Fruit fly (Drosophila melanogaster) whole organism, embryonic: ENCODE results near the gene Sas-4.

Experiments used
- Adf1 ChIP-seq: fragments of 200-800 bp; sonication (Bioruptor generic); IDR thresholded peaks from 2 replicates; pipeline ENCODE4 v1.3.6; 2022; ENCODE audit warnings: missing biosample characterization, missing genetic modification characterization
- Atf6 ChIP-seq: fragments of 200-800 bp; sonication (Bioruptor generic); IDR thresholded peaks from 2 replicates; pipeline ENCODE4 v1.3.6; 2022; ENCODE audit warnings: missing biosample characterization, missing genetic modification characterization
- BEAF-32 ChIP-seq: fragments of 200-800 bp; sonication (Bioruptor generic); optimal IDR thresholded peaks from 3 replicates; lab custom pipeline; 2017; ENCODE audit warnings: missing biosample characterization, missing genetic modification characterization, mild to moderate bottlenecking, moderate library complexity, missing genetic modification reagents
- CG10366 ChIP-seq: fragments of 200-800 bp; sonication (Bioruptor generic); IDR thresholded peaks from 2 replicates; pipeline ENCODE4 v1.3.6; 2022; ENCODE audit warnings: missing biosample characterization, missing genetic modification characterization
- CG10543 ChIP-seq: fragments of 200-800 bp; sonication (Bioruptor generic); optimal IDR thresholded peaks from 3 replicates; lab custom pipeline; 2017; ENCODE audit warnings: missing biosample characterization, mild to moderate bottlenecking, missing genetic modification characterization, moderate library complexity
- CG10979 ChIP-seq: fragments of 200-800 bp; sonication (Bioruptor generic); optimal IDR thresholded peaks from 2 replicates; lab custom pipeline; 2018; ENCODE audit warnings: missing biosample characterization, mild to moderate bottlenecking, missing genetic modification characterization, moderate library complexity
- CG11247 ChIP-seq: fragments of 200-800 bp; sonication (Bioruptor generic); IDR thresholded peaks from 2 replicates; pipeline ENCODE4 v1.3.6; 2022; ENCODE audit warnings: missing biosample characterization, missing genetic modification characterization
- CG12659 ChIP-seq: fragments of 200-800 bp; sonication (Bioruptor generic); optimal IDR thresholded peaks from 3 replicates; lab custom pipeline; 2017; ENCODE audit warnings: mild to moderate bottlenecking, missing biosample characterization, missing genetic modification reagents, missing genetic modification characterization
- CG15479 ChIP-seq: fragments of 200-800 bp; sonication (Bioruptor generic); optimal IDR thresholded peaks from 3 replicates; lab custom pipeline; 2019; ENCODE audit warnings: missing biosample characterization, mild to moderate bottlenecking, missing genetic modification characterization, moderate library complexity
- CG1602 ChIP-seq: fragments of 200-800 bp; sonication (Bioruptor generic); optimal IDR thresholded peaks from 3 replicates; lab custom pipeline; 2016; ENCODE audit warnings: missing biosample characterization, missing genetic modification characterization
- CG1832 ChIP-seq: fragments of 200-800 bp; sonication (Bioruptor generic); optimal IDR thresholded peaks from 2 replicates; lab custom pipeline; 2017; ENCODE audit warnings: missing biosample characterization, mild to moderate bottlenecking, missing genetic modification characterization, inconsistent platforms
- CG2129 ChIP-seq: fragments of 200-800 bp; sonication (Bioruptor generic); IDR thresholded peaks from 2 replicates; pipeline ENCODE4 v1.3.6; 2022; ENCODE audit warnings: missing biosample characterization, missing genetic modification characterization; ENCODE audit not compliant: partially characterized antibody
- CG32532 ChIP-seq: fragments of 200-800 bp; sonication (Bioruptor generic); IDR thresholded peaks from 2 replicates; pipeline ENCODE4 v1.3.6; 2022; ENCODE audit warnings: missing biosample characterization, missing genetic modification characterization
- CG33213 ChIP-seq: fragments of 200-800 bp; sonication (Bioruptor generic); optimal IDR thresholded peaks from 3 replicates; lab custom pipeline; 2016; ENCODE audit warnings: missing biosample characterization, missing genetic modification characterization
- CG4617 ChIP-seq: fragments of 200-800 bp; sonication (Bioruptor generic); optimal IDR thresholded peaks from 3 replicates; lab custom pipeline; 2016; ENCODE audit warnings: missing biosample characterization, missing genetic modification characterization, borderline replicate concordance
- CG7745 ChIP-seq: fragments of 200-800 bp; sonication (Bioruptor generic); optimal IDR thresholded peaks from 2 replicates; lab custom pipeline; 2018; ENCODE audit warnings: missing biosample characterization, mild to moderate bottlenecking, missing genetic modification characterization, moderate library complexity
- CG8924 ChIP-seq: fragments of 200-800 bp; optimal IDR thresholded peaks from 3 replicates; lab custom pipeline; 2019; ENCODE audit warnings: missing biosample characterization, mild to moderate bottlenecking, missing genetic modification characterization, moderate library complexity
- CG9932 ChIP-seq: fragments of 200-800 bp; sonication (Bioruptor generic); IDR thresholded peaks from 2 replicates; pipeline ENCODE4 v1.3.6; 2022; ENCODE audit warnings: missing biosample characterization, missing genetic modification characterization
- D ChIP-seq, 2 experiments: fragments of 200-800 bp in 1 of 2; fragments of >200 bp in 1 of 2; sonication (Bioruptor generic) in 1 of 2; optimal IDR thresholded peaks; 2 replicates in 1 of 2; 3 replicates in 1 of 2; lab custom pipeline; 2017; ENCODE audit warnings: mild to moderate bottlenecking in 1 of 2, missing biosample characterization in 1 of 2, missing genetic modification characterization in 1 of 2, missing genetic modification reagents in 1 of 2
- Dfd ChIP-seq, 2 experiments: fragments of >200 bp; optimal IDR thresholded peaks; 2 replicates each; lab custom pipeline; 2017; ENCODE audit warnings: missing biosample characterization in 2 of 2, missing genetic modification characterization in 2 of 2
- Dip3 ChIP-seq: fragments of 200-800 bp; sonication (Bioruptor generic); optimal IDR thresholded peaks from 3 replicates; lab custom pipeline; 2016; ENCODE audit warnings: missing biosample characterization, missing genetic modification characterization
- E2f2 ChIP-seq: fragments of 200-800 bp; sonication (Bioruptor generic); IDR thresholded peaks from 2 replicates; pipeline ENCODE4 v1.3.6; 2022; ENCODE audit warnings: missing biosample characterization, missing genetic modification characterization
- H2.0 ChIP-seq: fragments of 200-800 bp; sonication (Bioruptor generic); IDR thresholded peaks from 2 replicates; pipeline ENCODE4 v1.3.6; 2022; ENCODE audit warnings: missing biosample characterization, missing genetic modification characterization
- HmgZ ChIP-seq: fragments of 200-800 bp; sonication (Bioruptor generic); optimal IDR thresholded peaks from 2 replicates; lab custom pipeline; 2018; ENCODE audit warnings: missing biosample characterization, mild to moderate bottlenecking, missing genetic modification characterization
- Hr78 ChIP-seq, 2 experiments: fragments of 200-800 bp in 1 of 2; fragments of >200 bp in 1 of 2; sonication (Bioruptor generic) in 1 of 2; optimal IDR thresholded peaks; 2 replicates each; lab custom pipeline; 2017 to 2019; ENCODE audit warnings: missing biosample characterization in 2 of 2, missing genetic modification characterization in 2 of 2, mild to moderate bottlenecking in 1 of 2, moderate library complexity in 1 of 2
- Lim3 ChIP-seq: fragments of 200-800 bp; sonication (Bioruptor generic); IDR thresholded peaks from 2 replicates; pipeline ENCODE4 v1.3.6; 2022; ENCODE audit warnings: missing biosample characterization, missing genetic modification characterization
- Opbp ChIP-seq: fragments of 200-800 bp; sonication (Bioruptor generic); IDR thresholded peaks from 3 replicates; pipeline ENCODE4 v1.3.6; 2022; ENCODE audit warnings: missing biosample characterization, missing genetic modification characterization; ENCODE audit not compliant: partially characterized antibody
- Spps ChIP-seq: fragments of 200-800 bp; sonication (Bioruptor generic); optimal IDR thresholded peaks from 2 replicates; lab custom pipeline; 2018; ENCODE audit warnings: missing biosample characterization, mild to moderate bottlenecking, missing genetic modification characterization
- TFAM ChIP-seq: fragments of 200-800 bp; sonication (Bioruptor generic); optimal IDR thresholded peaks from 2 replicates; lab custom pipeline; 2017; ENCODE audit warnings: missing biosample characterization, missing genetic modification characterization, inconsistent platforms
- Taf1 ChIP-seq: fragments of 200-800 bp; sonication (Bioruptor generic); IDR thresholded peaks from 2 replicates; pipeline ENCODE4 v1.3.6; 2022; ENCODE audit warnings: missing biosample characterization, missing genetic modification characterization
- Xrp1 ChIP-seq: fragments of 200-800 bp; sonication (Bioruptor generic); IDR thresholded peaks from 2 replicates; pipeline ENCODE4 v1.3.6; 2022; ENCODE audit warnings: missing biosample characterization, missing genetic modification characterization
- ara ChIP-seq: fragments of 200-800 bp; sonication (Bioruptor generic); IDR thresholded peaks from 2 replicates; pipeline ENCODE4 v1.3.6; 2022; ENCODE audit warnings: missing biosample characterization, missing genetic modification characterization
- ash1 ChIP-seq: fragments of 200-800 bp; sonication (Bioruptor generic); optimal IDR thresholded peaks from 2 replicates; lab custom pipeline; 2018; ENCODE audit warnings: missing biosample characterization, mild to moderate bottlenecking, missing genetic modification characterization
- corto ChIP-seq: fragments of 200-800 bp; sonication (Bioruptor generic); optimal IDR thresholded peaks from 2 replicates; lab custom pipeline; 2016; ENCODE audit warnings: missing biosample characterization, mild to moderate bottlenecking, missing genetic modification characterization, moderate library complexity
- dati ChIP-seq: fragments of 200-800 bp; sonication (Bioruptor generic); IDR thresholded peaks from 2 replicates; pipeline ENCODE4 v1.3.6; 2022; ENCODE audit warnings: missing biosample characterization, missing genetic modification characterization
- eve ChIP-seq, 2 experiments: fragments of >200 bp; optimal IDR thresholded peaks; 2 replicates each; lab custom pipeline; 2017; ENCODE audit warnings: missing biosample characterization in 2 of 2, missing genetic modification characterization in 2 of 2
- fd64A ChIP-seq: fragments of 200-800 bp; sonication (Bioruptor generic); optimal IDR thresholded peaks from 3 replicates; lab custom pipeline; 2018; ENCODE audit warnings: missing biosample characterization, mild to moderate bottlenecking, missing genetic modification characterization
- gcm2 ChIP-seq: fragments of 200-800 bp; sonication (Bioruptor generic); optimal IDR thresholded peaks from 2 replicates; lab custom pipeline; 2016; ENCODE audit warnings: missing biosample characterization, missing genetic modification characterization
- h ChIP-seq: fragments of >200 bp; optimal IDR thresholded peaks from 2 replicates; lab custom pipeline; 2017
- her ChIP-seq: fragments of 200-800 bp; sonication (Bioruptor generic); optimal IDR thresholded peaks from 2 replicates; lab custom pipeline; 2016; ENCODE audit warnings: missing biosample characterization, missing genetic modification characterization
- inv ChIP-seq: fragments of 200-800 bp; sonication (Bioruptor generic); IDR thresholded peaks from 2 replicates; pipeline ENCODE4 v1.3.6; 2022; ENCODE audit warnings: missing biosample characterization, missing genetic modification characterization; ENCODE audit not compliant: partially characterized antibody
- nerfin-1 ChIP-seq: fragments of 200-800 bp; sonication (Bioruptor generic); optimal IDR thresholded peaks from 3 replicates; lab custom pipeline; 2019; ENCODE audit warnings: missing biosample characterization, mild to moderate bottlenecking, missing genetic modification characterization, moderate library complexity
- pb ChIP-seq: fragments of 200-800 bp; sonication (Bioruptor generic); optimal IDR thresholded peaks from 3 replicates; lab custom pipeline; 2016; ENCODE audit warnings: missing biosample characterization, missing genetic modification characterization
- phol ChIP-seq: fragments of 200-800 bp; sonication (Bioruptor generic); optimal IDR thresholded peaks from 3 replicates; lab custom pipeline; 2018; ENCODE audit warnings: missing biosample characterization, mild to moderate bottlenecking, missing genetic modification characterization, moderate library complexity
- rib ChIP-seq: fragments of 200-800 bp; sonication (Bioruptor generic); IDR thresholded peaks from 2 replicates; pipeline ENCODE4 v1.3.6; 2022; ENCODE audit warnings: missing biosample characterization, missing genetic modification characterization
- seq ChIP-seq: fragments of 200-800 bp; sonication (Bioruptor generic); IDR thresholded peaks from 2 replicates; pipeline ENCODE4 v1.3.6; 2022; ENCODE audit warnings: missing biosample characterization, missing genetic modification characterization
- stc ChIP-seq: fragments of 200-800 bp; sonication (Bioruptor generic); IDR thresholded peaks from 2 replicates; pipeline ENCODE4 v1.3.6; 2022; ENCODE audit warnings: missing biosample characterization, missing genetic modification characterization
- ttk ChIP-seq: fragments of 200-800 bp; sonication (Bioruptor generic); IDR thresholded peaks from 2 replicates; pipeline ENCODE4 v2.1.2; 2022; ENCODE audit warnings: missing biosample characterization, missing genetic modification characterization
- vnd ChIP-seq: fragments of 200-800 bp; sonication (Bioruptor generic); IDR thresholded peaks from 3 replicates; pipeline ENCODE4 v1.3.6; 2022; ENCODE audit warnings: missing biosample characterization, missing genetic modification characterization; ENCODE audit not compliant: partially characterized antibody
- yki ChIP-seq: fragments of >200 bp; optimal IDR thresholded peaks from 3 replicates; lab custom pipeline; 2018

The Sas-4 gene

dm6 chr3R:7108589-7109312 lies 42.4 kb upstream of the Sas-4 start (continued):
- TF ChIP-seq gcm2 (GFP tag; lab: Kevin White, UChicago): peak; percentile 81
- no peak for TF ChIP-seq Atf6 (GFP tag; lab: Robert Waterston, UW)
- TF ChIP-seq CG4617 (GFP tag; lab: Kevin White, UChicago): peak; percentile 91
- TF ChIP-seq CG32532 (GFP tag; lab: Robert Waterston, UW): no peak
- no peak for TF ChIP-seq Dfd (GFP tag; optimal IDR thresholded peaks at IDR 0.05; lab: Kevin White, UChicago)
- peak in 1 of 2 experiments; percentile 52 for TF ChIP-seq eve (GFP tag; optimal IDR thresholded peaks at IDR 0.05; lab: Kevin White, UChicago)
- no peak for TF ChIP-seq dati (GFP tag; lab: Robert Waterston, UW)
- TF ChIP-seq yki (lab: Kevin White, UChicago): no peak
- TF ChIP-seq CG7745: peak; percentile 72
- peak; percentile 96 for TF ChIP-seq CG1602 (GFP tag; lab: Kevin White, UChicago)
- no peak for TF ChIP-seq Adf1 (GFP tag; lab: Robert Waterston, UW)
- no peak for TF ChIP-seq CG11247 (GFP tag; lab: Robert Waterston, UW)
- TF ChIP-seq rib (GFP tag; lab: Robert Waterston, UW): no peak
- TF ChIP-seq Opbp (GFP tag; lab: Robert Waterston, UW): no peak
- TF ChIP-seq pb (GFP tag; lab: Kevin White, UChicago): peak; percentile 82
- peak; percentile 85 for TF ChIP-seq CG33213
- TF ChIP-seq HmgZ (tag; lab: Kevin White, UChicago): peak; percentile 84
- peak; percentile 99 for TF ChIP-seq CG10979 (tag; lab: Kevin White, UChicago)
- no peak for TF ChIP-seq ttk (GFP tag; lab: Robert Waterston, UW)
- peak; percentile 44 for TF ChIP-seq Dip3
- no peak for TF ChIP-seq Lim3 (GFP tag; lab: Robert Waterston, UW)
- peak; percentile 97 for TF ChIP-seq nerfin-1
- peak; percentile 89 for TF ChIP-seq TFAM
- TF ChIP-seq CG10366 (GFP tag; lab: Robert Waterston, UW): no peak
- no peak for TF ChIP-seq CG10543
- TF ChIP-seq H2.0 (GFP tag; lab: Robert Waterston, UW): no peak
- TF ChIP-seq ara: no peak
- TF ChIP-seq fd64A (GFP tag; lab: Kevin White, UChicago): peak; percentile 92
- TF ChIP-seq CG8924 (tag; lab: Kevin White, UChicago): peak; percentile 98
- TF ChIP-seq h (lab: Kevin White, UChicago): no peak
- no peak for TF ChIP-seq BEAF-32 (GFP tag; lab: Kevin White, UChicago)
- TF ChIP-seq vnd (GFP tag; lab: Robert Waterston, UW): no peak
- TF ChIP-seq E2f2 (GFP tag; lab: Robert Waterston, UW): no peak
- no peak for TF ChIP-seq CG9932 (GFP tag; lab: Robert Waterston, UW)
- peak; percentile 93 for TF ChIP-seq CG12659 (GFP tag; lab: Kevin White, UChicago)
- no peak for TF ChIP-seq stc (GFP tag; lab: Robert Waterston, UW)
- no peak for TF ChIP-seq D (optimal IDR thresholded peaks at IDR 0.05; lab: Kevin White, UChicago)
- peak; percentile 98 for TF ChIP-seq D (GFP tag; optimal IDR thresholded peaks at IDR 0.05; lab: Kevin White, UChicago)
- TF ChIP-seq Hr78 (GFP tag; optimal IDR thresholded peaks at IDR 0.05; lab: Kevin White, UChicago): peak in 1 of 2 experiments; percentile 92
- no peak for TF ChIP-seq Taf1 (GFP tag; lab: Robert Waterston, UW)
- no peak for TF ChIP-seq seq (GFP tag; lab: Robert Waterston, UW)
- peak; percentile 98 for TF ChIP-seq phol (tag; lab: Kevin White, UChicago)
- TF ChIP-seq CG2129 (GFP tag; lab: Robert Waterston, UW): no peak
- TF ChIP-seq CG15479 (GFP tag; lab: Kevin White, UChicago): peak; percentile 51
- TF ChIP-seq corto (GFP tag; lab: Kevin White, UChicago): peak; percentile 43
- no peak for TF ChIP-seq inv (GFP tag; lab: Robert Waterston, UW)
- no peak for TF ChIP-seq CG1832 (GFP tag; lab: Kevin White, UChicago)
- no peak for TF ChIP-seq ash1 (GFP tag; lab: Kevin White, UChicago)
- TF ChIP-seq Spps: peak; percentile 97
- TF ChIP-seq Xrp1 (GFP tag; lab: Robert Waterston, UW): no peak
- TF ChIP-seq her: peak; percentile 38
